Worm (Caenorhabditis elegans): ENCODE results near the gene hpo-36.
A peak's percentile ranks its signal among the peaks of the same experiment; 100 is the strongest.

Gene hpo-36

ce11 chrV:3717751-3718150, 21.5 kb downstream of the hpo-36 start (continued):
- TF ChIP-seq snu-23 (GFP tag; optimal IDR thresholded peaks at IDR 0.05) (peak; percentile 57), mep-1 (tag; optimal IDR thresholded peaks at IDR 0.05) (peak; percentile 39), elt-3 (tag; optimal IDR thresholded peaks at IDR 0.05) (no peak), pax-3 (tag; optimal IDR thresholded peaks at IDR 0.05) (no peak), ceh-63 (GFP tag; optimal IDR thresholded peaks at IDR 0.05) (no peak), lin-15B (tag; optimal IDR thresholded peaks at IDR 0.05) (no peak)

- TF ChIP-seq pag-3 (tag; optimal IDR thresholded peaks at IDR 0.05; ENCODE audit: borderline replicate concordance, insufficient read depth) = no peak
- TF ChIP-seq lin-13 (GFP tag; optimal IDR thresholded peaks at IDR 0.05) = no peak
- TF ChIP-seq mdl-1 (tag; optimal IDR thresholded peaks at IDR 0.05) = no peak
- TF ChIP-seq dsc-1 (tag; optimal IDR thresholded peaks at IDR 0.05) = no peak
- TF ChIP-seq vab-15 (tag; optimal IDR thresholded peaks at IDR 0.05) = no peak
- no peak for TF ChIP-seq unc-30 (tag; optimal IDR thresholded peaks at IDR 0.05)
- no peak for TF ChIP-seq F16B12.6 (tag; optimal IDR thresholded peaks at IDR 0.05)
- no peak for TF ChIP-seq alr-1 (tag; optimal IDR thresholded peaks at IDR 0.05; ENCODE audit: borderline replicate concordance)
- TF ChIP-seq ztf-11 (tag; optimal IDR thresholded peaks at IDR 0.05) = no peak
- TF ChIP-seq sptf-1 (tag; optimal IDR thresholded peaks at IDR 0.05) = no peak
- no peak for TF ChIP-seq nhr-28 (tag; optimal IDR thresholded peaks at IDR 0.05)
- TF ChIP-seq swsn-7 (tag; optimal IDR thresholded peaks at IDR 0.05) = peak; percentile 47
- no peak for TF ChIP-seq nhr-237 (tag; optimal IDR thresholded peaks at IDR 0.05)
- TF ChIP-seq nhr-77 (tag; optimal IDR thresholded peaks at IDR 0.05) = no peak
- TF ChIP-seq nhr-20 (tag; optimal IDR thresholded peaks at IDR 0.05) = no peak
- no peak for TF ChIP-seq jun-1 (tag; optimal IDR thresholded peaks at IDR 0.05)
- no peak for TF ChIP-seq hlh-4 (tag; optimal IDR thresholded peaks at IDR 0.05)
- TF ChIP-seq isw-1 (GFP tag; IDR thresholded peaks at IDR 0.05) = no peak
- peak; percentile 92 for TF ChIP-seq lin-14 (GFP tag; optimal IDR thresholded peaks at IDR 0.05)
- TF ChIP-seq mab-9 (GFP tag; IDR thresholded peaks at IDR 0.05) = no peak
- TF ChIP-seq mep-1 (tag; optimal IDR thresholded peaks at IDR 0.05) = peak; percentile 24
- TF ChIP-seq nhr-76 (tag; optimal IDR thresholded peaks at IDR 0.05) = no peak
- no peak for TF ChIP-seq elt-3 (tag; optimal IDR thresholded peaks at IDR 0.05)
- TF ChIP-seq irx-1 (tag; optimal IDR thresholded peaks at IDR 0.05) = no peak
- no peak for TF ChIP-seq nhr-84 (tag; optimal IDR thresholded peaks at IDR 0.05)
- no peak for TF ChIP-seq C04F5.9 (tag; optimal IDR thresholded peaks at IDR 0.05)
- TF ChIP-seq efl-3 (GFP tag; optimal IDR thresholded peaks at IDR 0.05) = no peak
- TF ChIP-seq nhr-12 (tag; optimal IDR thresholded peaks at IDR 0.05) = no peak
- TF ChIP-seq egl-13 (tag; optimal IDR thresholded peaks at IDR 0.05) = peak; percentile 62
- peak; percentile 96 for TF ChIP-seq fkh-10 (GFP tag; optimal IDR thresholded peaks at IDR 0.05)
- TF ChIP-seq unc-86 (tag; optimal IDR thresholded peaks at IDR 0.05) = peak; percentile 65
- TF ChIP-seq C34B4.2 (tag; optimal IDR thresholded peaks at IDR 0.05) = no peak
- no peak for TF ChIP-seq pqm-1 (tag; optimal IDR thresholded peaks at IDR 0.05)
- TF ChIP-seq mef-2 (tag; optimal IDR thresholded peaks at IDR 0.05) = peak; percentile 19
- peak; percentile 65 for TF ChIP-seq nhr-71 (tag; optimal IDR thresholded peaks at IDR 0.05)
- TF ChIP-seq nhr-11 (tag; optimal IDR thresholded peaks at IDR 0.05) = no peak
- TF ChIP-seq fos-1 (tag; optimal IDR thresholded peaks at IDR 0.05) = no peak
- TF ChIP-seq ceh-63 (GFP tag; optimal IDR thresholded peaks at IDR 0.05) = no peak
- no peak for TF ChIP-seq ets-5 (GFP tag; IDR thresholded peaks at IDR 0.05)
- peak; percentile 18 for TF ChIP-seq fkh-8 (tag; optimal IDR thresholded peaks at IDR 0.05)
- TF ChIP-seq unc-62 (GFP tag; optimal IDR thresholded peaks at IDR 0.05) = no peak
- no peak for TF ChIP-seq ces-1 (GFP tag; optimal IDR thresholded peaks at IDR 0.05)
- no peak for TF ChIP-seq lir-3 (tag; optimal IDR thresholded peaks at IDR 0.05; ENCODE audit: poor library complexity)
- TF ChIP-seq unc-98 (GFP tag; IDR thresholded peaks at IDR 0.05) = no peak
- TF ChIP-seq sup-37 (GFP tag; optimal IDR thresholded peaks at IDR 0.05) = no peak
- peak; percentile 15 for TF ChIP-seq xbp-1 (tag; optimal IDR thresholded peaks at IDR 0.05)
- peak in 1 of 2 experiments; percentile 61 for TF ChIP-seq lsy-2 (tag; optimal IDR thresholded peaks at IDR 0.05)
- no peak for TF ChIP-seq nhr-90 (tag; optimal IDR thresholded peaks at IDR 0.05; ENCODE audit: poor library complexity)
These were observed 22.8 kb downstream of the hpo-36 start for ce11 chrV:3716279-3716887.

Measured in whole organism, L1 larva.